Worm (Caenorhabditis elegans) whole organism, L1 larva: Measurements from ENCODE around the gene Y7A5A.20.

Experiments
- C16A3.4 ChIP-seq: fragments of 150-350 bp; optimal IDR thresholded peaks from 2 replicates; lab custom pipeline; 2014; ENCODE audit warnings: missing biosample characterization, missing genetic modification characterization
- C34B4.2 ChIP-seq: sonication (generic microtip); optimal IDR thresholded peaks from 2 replicates; lab custom pipeline; 2017; ENCODE audit warnings: mild to moderate bottlenecking, missing genetic modification characterization, missing compliant biosample characterization
- F16B12.6 ChIP-seq: fragments of 150-350 bp; optimal IDR thresholded peaks from 2 replicates; lab custom pipeline; 2014; ENCODE audit warnings: missing biosample characterization, missing genetic modification characterization
- alr-1 ChIP-seq: fragments of 200-800 bp; sonication (Bioruptor generic); optimal IDR thresholded peaks from 2 replicates; lab custom pipeline; 2018; ENCODE audit warnings: borderline replicate concordance, mild to moderate bottlenecking, missing genetic modification characterization, missing compliant biosample characterization
- aly-2 ChIP-seq: fragments of 150-350 bp; optimal IDR thresholded peaks from 2 replicates; lab custom pipeline; 2014; ENCODE audit warnings: missing biosample characterization, missing genetic modification characterization
- ama-1 ChIP-seq: fragments of 150-350 bp; optimal IDR thresholded peaks from 2 replicates; lab custom pipeline; 2014
- blmp-1 ChIP-seq: fragments of 150-350 bp; optimal IDR thresholded peaks from 2 replicates; lab custom pipeline; 2014; ENCODE audit warnings: missing biosample characterization, missing genetic modification characterization
- ceh-82 ChIP-seq, 3 experiments: fragments of 150-350 bp in 1 of 3; sonication (generic microtip) in 2 of 3; optimal IDR thresholded peaks; 2 replicates each; lab custom pipeline; 2014 to 2017; ENCODE audit warnings: missing biosample characterization in 3 of 3, missing genetic modification characterization in 3 of 3
- ceh-88 ChIP-seq: fragments of 200-800 bp; sonication (Bioruptor generic); IDR thresholded peaks from 2 replicates; pipeline ENCODE4 v1.3.6; 2022; ENCODE audit warnings: missing genetic modification characterization, missing compliant biosample characterization
- ceh-90 ChIP-seq: sonication (generic microtip); optimal IDR thresholded peaks from 2 replicates; lab custom pipeline; 2016; ENCODE audit warnings: missing genetic modification characterization, missing compliant biosample characterization
- dsc-1 ChIP-seq: sonication (generic microtip); optimal IDR thresholded peaks from 2 replicates; lab custom pipeline; 2016; ENCODE audit warnings: mild to moderate bottlenecking, missing genetic modification characterization, missing compliant biosample characterization
- efl-1 ChIP-seq, 4 experiments: fragments of 150-350 bp; optimal IDR thresholded peaks in 3 of 4; peaks in 1 of 4; 1 replicate in 1 of 4; 2 replicates in 3 of 4; lab custom pipeline; 2014; ENCODE audit warnings: missing biosample characterization in 2 of 4, missing genetic modification characterization in 2 of 4, missing genetic modification reagents in 2 of 4
- elt-2 ChIP-seq: sonication (generic microtip); optimal IDR thresholded peaks from 2 replicates; lab custom pipeline; 2016; ENCODE audit warnings: missing genetic modification characterization, mild to moderate bottlenecking, inconsistent platforms, missing compliant biosample characterization, missing genetic modification reagents
- ets-5 ChIP-seq: fragments of 200-800 bp; sonication (Bioruptor generic); IDR thresholded peaks from 2 replicates; pipeline ENCODE4 v1.3.6; 2022; ENCODE audit warnings: missing genetic modification characterization, missing compliant biosample characterization
- fkh-4 ChIP-seq: sonication (generic microtip); optimal IDR thresholded peaks from 2 replicates; lab custom pipeline; 2016; ENCODE audit warnings: missing compliant biosample characterization, missing genetic modification characterization, borderline replicate concordance
- fkh-8 ChIP-seq: sonication (generic microtip); optimal IDR thresholded peaks from 2 replicates; lab custom pipeline; 2016; ENCODE audit warnings: mild to moderate bottlenecking, missing genetic modification characterization, missing compliant biosample characterization
- fos-1 ChIP-seq: fragments of 150-350 bp; optimal IDR thresholded peaks from 2 replicates; lab custom pipeline; 2014; ENCODE audit warnings: missing biosample characterization, missing genetic modification characterization
- grh-1 ChIP-seq: fragments of 200-800 bp; sonication (Bioruptor generic); IDR thresholded peaks from 2 replicates; pipeline ENCODE4 v1.3.6; 2022; ENCODE audit warnings: missing genetic modification reagents, missing genetic modification characterization, missing compliant biosample characterization
- isw-1 ChIP-seq: fragments of 200-800 bp; sonication (Bioruptor generic); IDR thresholded peaks from 2 replicates; pipeline ENCODE4 v1.3.6; 2022; ENCODE audit warnings: missing genetic modification characterization, missing compliant biosample characterization
- jun-1 ChIP-seq: fragments of 150-350 bp; optimal IDR thresholded peaks from 2 replicates; lab custom pipeline; 2014; ENCODE audit warnings: missing biosample characterization, missing genetic modification reagents, missing genetic modification characterization
- lin-13 ChIP-seq: fragments of 150-350 bp; optimal IDR thresholded peaks from 2 replicates; lab custom pipeline; 2014; ENCODE audit warnings: missing biosample characterization, missing genetic modification reagents, missing genetic modification characterization
- lin-14 ChIP-seq: fragments of 200-800 bp; sonication (Bioruptor generic); optimal IDR thresholded peaks from 2 replicates; lab custom pipeline; 2018; ENCODE audit warnings: mild to moderate bottlenecking, missing genetic modification characterization, moderate library complexity, missing compliant biosample characterization
- lin-15B ChIP-seq: fragments of 150-350 bp; sonication (generic microtip); optimal IDR thresholded peaks from 3 replicates; lab custom pipeline; 2014; ENCODE audit warnings: missing biosample characterization, missing genetic modification characterization
- lin-35 ChIP-seq, 2 experiments: fragments of 150-350 bp; optimal IDR thresholded peaks; 2 replicates each; lab custom pipeline; 2014; ENCODE audit warnings: missing biosample characterization in 2 of 2, missing genetic modification characterization in 2 of 2, missing genetic modification reagents in 2 of 2
- lin-39 ChIP-seq: fragments of 150-350 bp; optimal IDR thresholded peaks from 2 replicates; lab custom pipeline; 2014; ENCODE audit warnings: missing biosample characterization, missing genetic modification reagents, missing genetic modification characterization
- lsy-2 ChIP-seq, 2 experiments: fragments of 150-350 bp; optimal IDR thresholded peaks; 2 replicates each; lab custom pipeline; 2014; ENCODE audit warnings: missing biosample characterization in 2 of 2, missing genetic modification characterization in 2 of 2
- mab-9 ChIP-seq: fragments of 200-800 bp; sonication (Bioruptor generic); IDR thresholded peaks from 2 replicates; pipeline ENCODE4 v1.3.6; 2022; ENCODE audit warnings: missing genetic modification reagents, missing genetic modification characterization, missing compliant biosample characterization
- mdl-1 ChIP-seq, 2 experiments: fragments of 150-350 bp; optimal IDR thresholded peaks; 2 replicates each; lab custom pipeline; 2014 to 2017; ENCODE audit warnings: missing biosample characterization in 2 of 2, missing genetic modification characterization in 2 of 2, inconsistent platforms in 1 of 2
- mep-1 ChIP-seq: fragments of 150-350 bp; optimal IDR thresholded peaks from 2 replicates; lab custom pipeline; 2014; ENCODE audit warnings: missing biosample characterization, missing genetic modification characterization
- nhr-19 ChIP-seq: fragments of 200-800 bp; sonication (Bioruptor generic); conservative IDR thresholded peaks from 2 replicates; pipeline ENCODE4 v1.3.6; 2022; ENCODE audit warnings: missing genetic modification characterization, missing compliant biosample characterization
- nhr-20 ChIP-seq: sonication (generic microtip); optimal IDR thresholded peaks from 2 replicates; lab custom pipeline; 2016; ENCODE audit warnings: mild to moderate bottlenecking, missing genetic modification characterization, missing compliant biosample characterization
- nhr-237 ChIP-seq: fragments of 150-350 bp; optimal IDR thresholded peaks from 2 replicates; lab custom pipeline; 2014; ENCODE audit warnings: missing biosample characterization, missing genetic modification characterization
- nhr-28 ChIP-seq: fragments of 150-350 bp; optimal IDR thresholded peaks from 2 replicates; lab custom pipeline; 2014; ENCODE audit warnings: missing biosample characterization, missing genetic modification characterization
- nhr-47 ChIP-seq: sonication (generic microtip); optimal IDR thresholded peaks from 2 replicates; lab custom pipeline; 2016; ENCODE audit warnings: mild to moderate bottlenecking, missing genetic modification characterization, moderate library complexity, missing compliant biosample characterization
- nhr-71 ChIP-seq: sonication (generic microtip); optimal IDR thresholded peaks from 2 replicates; lab custom pipeline; 2016; ENCODE audit warnings: mild to moderate bottlenecking, missing genetic modification characterization, moderate library complexity, missing compliant biosample characterization
- nhr-76 ChIP-seq: sonication (generic microtip); optimal IDR thresholded peaks from 2 replicates; lab custom pipeline; 2017; ENCODE audit warnings: missing biosample characterization, missing genetic modification characterization
- nhr-84 ChIP-seq: sonication (generic microtip); optimal IDR thresholded peaks from 2 replicates; lab custom pipeline; 2017; ENCODE audit warnings: missing biosample characterization, missing genetic modification characterization
- nhr-85 ChIP-seq: sonication (generic microtip); peaks from one replicate; lab custom pipeline; 2016; ENCODE audit warnings: missing genetic modification characterization, inconsistent platforms, missing compliant biosample characterization
- pax-3 ChIP-seq: fragments of 200-800 bp; sonication (Bioruptor generic); optimal IDR thresholded peaks from 2 replicates; lab custom pipeline; 2018; ENCODE audit warnings: mild to moderate bottlenecking, missing genetic modification characterization, moderate library complexity, missing compliant biosample characterization
- pqm-1 ChIP-seq: sonication (generic microtip); optimal IDR thresholded peaks from 3 replicates; lab custom pipeline; 2017; ENCODE audit warnings: missing biosample characterization, missing genetic modification characterization
- snu-23 ChIP-seq: sonication (generic microtip); optimal IDR thresholded peaks from 2 replicates; lab custom pipeline; 2016; ENCODE audit warnings: missing genetic modification characterization, missing compliant biosample characterization
- sox-4 ChIP-seq: sonication (generic microtip); optimal IDR thresholded peaks from 2 replicates; lab custom pipeline; 2016; ENCODE audit warnings: missing genetic modification characterization, missing compliant biosample characterization
- sup-37 ChIP-seq: fragments of 200-800 bp; sonication (Bioruptor generic); optimal IDR thresholded peaks from 2 replicates; lab custom pipeline; 2018; ENCODE audit warnings: mild to moderate bottlenecking, missing genetic modification characterization, missing compliant biosample characterization
- swsn-7 ChIP-seq: sonication (generic microtip); optimal IDR thresholded peaks from 2 replicates; lab custom pipeline; 2016; ENCODE audit warnings: missing genetic modification characterization, missing compliant biosample characterization
- tbx-2 ChIP-seq: sonication (generic microtip); optimal IDR thresholded peaks from 2 replicates; lab custom pipeline; 2016; ENCODE audit warnings: missing genetic modification characterization, missing compliant biosample characterization
- tlp-1 ChIP-seq: fragments of 150-350 bp; optimal IDR thresholded peaks from 2 replicates; lab custom pipeline; 2014; ENCODE audit warnings: missing biosample characterization, missing genetic modification characterization
- unc-62 ChIP-seq: fragments of 150-350 bp; optimal IDR thresholded peaks from 2 replicates; lab custom pipeline; 2014; ENCODE audit warnings: missing biosample characterization, missing genetic modification reagents, missing genetic modification characterization
- unc-86 ChIP-seq: sonication (generic microtip); optimal IDR thresholded peaks from 2 replicates; lab custom pipeline; 2016; ENCODE audit warnings: missing genetic modification characterization, missing compliant biosample characterization
- xbp-1 ChIP-seq: sonication (generic microtip); optimal IDR thresholded peaks from 2 replicates; lab custom pipeline; 2016; ENCODE audit warnings: missing genetic modification characterization, missing compliant biosample characterization
- ztf-4 ChIP-seq: fragments of 150-350 bp; optimal IDR thresholded peaks from 2 replicates; lab custom pipeline; 2014; ENCODE audit warnings: missing biosample characterization, missing genetic modification characterization

Y7A5A.20 gene

DNA sequence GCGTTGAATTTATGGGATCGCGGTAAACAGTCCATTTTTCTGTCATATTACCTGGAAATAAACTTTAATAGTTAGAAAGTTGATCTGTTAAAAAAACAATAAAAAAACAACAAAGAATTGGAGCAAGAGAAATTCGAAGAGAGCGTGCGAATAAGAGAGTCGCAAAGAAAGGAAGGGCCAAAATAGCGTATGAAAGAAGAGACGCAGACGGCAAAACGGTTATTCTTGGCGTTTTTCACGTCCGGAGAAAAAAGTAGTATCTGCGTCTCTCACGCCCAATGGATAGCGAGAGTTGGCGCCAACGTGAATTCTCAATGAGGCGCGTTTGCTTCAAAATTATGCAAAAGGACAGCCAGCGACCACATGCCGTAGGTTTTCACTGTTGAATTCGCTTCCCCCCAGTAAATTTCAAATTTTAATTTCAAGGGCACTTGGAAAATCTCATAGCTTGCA lies 32.4 kb downstream of the Y7A5A.20 start, which contains the start of gene F53H4.6 (continued):
- peak; percentile 42 for TF ChIP-seq swsn-7 (tag; lab: Kevin White, UChicago)
- TF ChIP-seq ets-5 (GFP tag; lab: Robert Waterston, UW), result no peak
- TF ChIP-seq tbx-2 (tag; lab: Kevin White, UChicago), result peak; percentile 41
- peak; percentile 38 to 41 for TF ChIP-seq lin-35 (GFP tag; optimal IDR thresholded peaks at IDR 0.05; lab: Kevin White, UChicago)
- peak; percentile 44 for TF ChIP-seq pax-3 (tag; lab: Kevin White, UChicago)
- peak; percentile 24 for TF ChIP-seq nhr-20
- peak; percentile 15 for TF ChIP-seq jun-1
- peak; percentile 81 for TF ChIP-seq mab-9
- peak; percentile 42 for TF ChIP-seq lin-15B (tag; lab: Kevin White, UChicago)
- peak; percentile 58 for TF ChIP-seq grh-1
- TF ChIP-seq unc-86 (tag; lab: Kevin White, UChicago), result peak; percentile 67

DNA sequence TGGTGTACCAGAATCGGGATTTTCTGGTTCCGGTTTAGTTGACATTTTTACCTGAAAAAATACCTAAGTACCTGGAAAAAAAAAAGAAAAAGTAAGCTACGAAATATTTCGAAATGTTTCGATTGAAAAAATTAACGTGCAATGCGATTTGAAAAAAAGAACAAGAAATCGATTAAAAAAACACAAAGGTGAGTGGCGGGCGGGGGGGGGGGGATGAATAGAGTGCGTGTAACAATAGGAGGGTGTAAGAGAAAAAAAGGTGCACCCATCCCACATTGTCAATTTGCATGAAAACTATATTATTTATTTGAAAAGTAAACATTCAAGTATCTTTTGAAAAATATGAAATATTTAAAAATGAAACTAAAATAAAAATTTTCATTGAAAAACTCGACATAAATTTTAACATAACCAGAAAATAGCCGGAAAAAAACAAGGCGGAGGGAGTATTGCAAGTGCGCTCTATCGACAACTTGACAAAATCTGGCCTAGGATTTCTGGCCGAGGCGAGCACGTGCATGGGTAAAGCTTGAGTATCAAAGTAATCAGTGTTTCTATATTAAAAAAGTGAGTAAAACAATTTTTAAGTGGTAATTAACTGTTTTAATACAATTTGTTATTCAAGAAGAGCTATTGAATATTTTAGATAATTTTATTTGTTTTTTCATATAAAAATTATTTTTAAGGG lies 37.9 kb downstream of the Y7A5A.20 start, which contains the start of the genes csb-1 and F53H4.4:
Gene csb-1 (minus strand): TSS at position 51 of the 688 bp plus-strand sequence.
Gene F53H4.4 (plus strand): TSS at position 520 of the 688 bp plus-strand sequence.
- TF ChIP-seq efl-1 (optimal IDR thresholded peaks at IDR 0.05; lab: Kevin White, UChicago) (peak; percentile 56 to 66), efl-1 (GFP tag; optimal IDR thresholded peaks at IDR 0.05 in 1 of 2; lab: Kevin White, UChicago) (peak in 1 of 2 experiments; percentile 49), elt-2 (tag; lab: Kevin White, UChicago) (peak; percentile 21), C34B4.2 (no peak), ceh-88 (no peak), xbp-1 (tag; lab: Kevin White, UChicago) (peak; percentile 60), nhr-28 (no peak), unc-86 (tag; lab: Kevin White, UChicago) (peak; percentile 36), C16A3.4 (tag; lab: Kevin White, UChicago) (peak; percentile 84), lin-39 (no peak), fkh-8 (tag; lab: Kevin White, UChicago) (peak; percentile 78), nhr-85 (tag; lab: Kevin White, UChicago) (peak; percentile 55), sox-4 (peak; percentile 48), snu-23 (GFP tag; lab: Kevin White, UChicago) (peak; percentile 78), ceh-90 (tag; lab: Kevin White, UChicago) (peak; percentile 47), sup-37 (GFP tag; lab: Kevin White, UChicago) (no peak), ztf-4 (tag; lab: Kevin White, UChicago) (no peak), aly-2 (no peak), mep-1 (peak; percentile 84), lin-35 (GFP tag; optimal IDR thresholded peaks at IDR 0.05; lab: Kevin White, UChicago) (peak; percentile 66 to 76), unc-62 (no peak), ceh-82 (tag; optimal IDR thresholded peaks at IDR 0.05; lab: Kevin White, UChicago) (peak in 2 of 3 experiments; percentile 30 to 62), lsy-2 (tag; optimal IDR thresholded peaks at IDR 0.05; lab: Kevin White, UChicago) (peak; percentile 77 to 87), fkh-4 (tag; lab: Kevin White, UChicago) (peak; percentile 15), blmp-1 (tag; lab: Kevin White, UChicago) (peak; percentile 71), tlp-1 (tag; lab: Kevin White, UChicago) (no peak), nhr-76 (tag; lab: Kevin White, UChicago) (no peak), alr-1 (tag; lab: Kevin White, UChicago) (no peak), nhr-19 (peak; percentile 71), lin-14 (peak; percentile 90), pqm-1 (tag; lab: Kevin White, UChicago) (no peak), mdl-1 (tag; optimal IDR thresholded peaks at IDR 0.05; lab: Kevin White, UChicago) (peak; percentile 26 to 97), nhr-84 (tag; lab: Kevin White, UChicago) (no peak), nhr-237 (tag; lab: Kevin White, UChicago) (no peak), dsc-1 (tag; lab: Kevin White, UChicago) (peak; percentile 54), fos-1 (no peak), lin-13 (peak; percentile 56), mab-9 (no peak), nhr-47 (tag; lab: Kevin White, UChicago) (peak; percentile 79), jun-1 (no peak), swsn-7 (tag; lab: Kevin White, UChicago) (peak; percentile 62), F16B12.6 (peak; percentile 17), nhr-71 (peak; percentile 86), isw-1 (GFP tag; lab: Robert Waterston, UW) (peak; percentile 26), ets-5 (GFP tag; lab: Robert Waterston, UW) (no peak), ama-1 (lab: Kevin White, UChicago) (no peak)
